Fruit fly (Drosophila melanogaster) whole organism, wandering third instar larva: ENCODE results near the gene lmgB.

ENCODE experiments used
- Abd-B ChIP-seq: fragments of >200 bp; optimal IDR thresholded peaks from 2 replicates; lab custom pipeline; 2017; ENCODE audit warnings: missing biosample characterization, missing genetic modification characterization
- Hnf4 ChIP-seq: fragments of 200-800 bp; sonication (Bioruptor generic); optimal IDR thresholded peaks from 2 replicates; lab custom pipeline; 2016; ENCODE audit warnings: missing biosample characterization, mild to moderate bottlenecking, missing genetic modification characterization
- br ChIP-seq: fragments of 200-800 bp; sonication (Bioruptor generic); optimal IDR thresholded peaks from 2 replicates; lab custom pipeline; 2016; ENCODE audit warnings: missing biosample characterization, missing genetic modification characterization
- brk ChIP-seq: fragments of 200-800 bp; sonication (Bioruptor generic); optimal IDR thresholded peaks from 2 replicates; lab custom pipeline; 2016; ENCODE audit warnings: missing biosample characterization, mild to moderate bottlenecking, missing genetic modification characterization
- fru ChIP-seq: fragments of 200-800 bp; sonication (Bioruptor generic); optimal IDR thresholded peaks from 3 replicates; lab custom pipeline; 2016; ENCODE audit warnings: missing biosample characterization, mild to moderate bottlenecking, missing genetic modification characterization
- psq ChIP-seq: fragments of 200-800 bp; sonication (Bioruptor generic); optimal IDR thresholded peaks from 3 replicates; lab custom pipeline; 2017; ENCODE audit warnings: missing biosample characterization, mild to moderate bottlenecking, missing genetic modification characterization, moderate library complexity

dm6 chr2L:8528951-8529430 is 573 bp upstream of the lmgB start, which contains the start of gene CG17834:
- peak; percentile 45 for TF ChIP-seq br
- no peak for TF ChIP-seq fru
- TF ChIP-seq psq (GFP tag; lab: Kevin White, UChicago): no peak
- no peak for TF ChIP-seq Abd-B
- TF ChIP-seq brk: no peak
- TF ChIP-seq Hnf4 (GFP tag; lab: Kevin White, UChicago): peak; percentile 17
